Worm (Caenorhabditis elegans) whole organism, L2 larva: ENCODE measurements around the gene col-137.

Experiments used
- alr-1 ChIP-seq: fragments of 150-350 bp; optimal IDR thresholded peaks from 2 replicates; lab custom pipeline; 2014; ENCODE audit warnings: missing biosample characterization, missing genetic modification characterization
- ceh-82 ChIP-seq: fragments of 150-350 bp; optimal IDR thresholded peaks from 2 replicates; lab custom pipeline; 2014; ENCODE audit warnings: missing biosample characterization, missing genetic modification characterization
- dmd-4 ChIP-seq: sonication (generic microtip); optimal IDR thresholded peaks from 2 replicates; lab custom pipeline; 2017; ENCODE audit warnings: missing biosample characterization, missing genetic modification characterization
- gmeb-1 ChIP-seq: fragments of 150-350 bp; optimal IDR thresholded peaks from 2 replicates; lab custom pipeline; 2014; ENCODE audit warnings: missing biosample characterization, missing genetic modification characterization
- lin-13 ChIP-seq: fragments of 150-350 bp; optimal IDR thresholded peaks from 2 replicates; lab custom pipeline; 2014; ENCODE audit warnings: missing biosample characterization, missing genetic modification reagents, missing genetic modification characterization
- lin-39 ChIP-seq: fragments of 150-350 bp; optimal IDR thresholded peaks from 2 replicates; lab custom pipeline; 2014; ENCODE audit warnings: missing biosample characterization, missing genetic modification reagents, missing genetic modification characterization
- lsy-2 ChIP-seq, 2 experiments: fragments of 150-350 bp in 1 of 2; sonication (generic microtip) in 1 of 2; optimal IDR thresholded peaks; 2 replicates each; lab custom pipeline; 2014 to 2017; ENCODE audit warnings: missing biosample characterization in 2 of 2, missing genetic modification characterization in 2 of 2
- mdl-1 ChIP-seq, 2 experiments: fragments of 150-350 bp in 1 of 2; sonication (generic microtip) in 1 of 2; optimal IDR thresholded peaks; 2 replicates each; lab custom pipeline; 2017; ENCODE audit warnings: missing biosample characterization in 2 of 2, missing genetic modification characterization in 2 of 2
- nhr-10 ChIP-seq: sonication (generic microtip); optimal IDR thresholded peaks from 2 replicates; lab custom pipeline; 2017; ENCODE audit warnings: missing biosample characterization, missing genetic modification characterization
- nhr-11 ChIP-seq: fragments of 150-350 bp; optimal IDR thresholded peaks from 2 replicates; lab custom pipeline; 2014; ENCODE audit warnings: missing biosample characterization, missing genetic modification characterization
- nhr-21 ChIP-seq: fragments of 150-350 bp; optimal IDR thresholded peaks from 2 replicates; lab custom pipeline; 2014; ENCODE audit warnings: missing biosample characterization, missing genetic modification characterization
- nhr-23 ChIP-seq: fragments of 150-350 bp; optimal IDR thresholded peaks from 2 replicates; lab custom pipeline; 2014; ENCODE audit warnings: missing biosample characterization, missing genetic modification reagents, missing genetic modification characterization
- nhr-25 ChIP-seq: fragments of 150-350 bp; sonication (generic microtip); optimal IDR thresholded peaks from 3 replicates; lab custom pipeline; 2014; ENCODE audit warnings: missing biosample characterization, missing genetic modification characterization

col-137 gene

DNA sequence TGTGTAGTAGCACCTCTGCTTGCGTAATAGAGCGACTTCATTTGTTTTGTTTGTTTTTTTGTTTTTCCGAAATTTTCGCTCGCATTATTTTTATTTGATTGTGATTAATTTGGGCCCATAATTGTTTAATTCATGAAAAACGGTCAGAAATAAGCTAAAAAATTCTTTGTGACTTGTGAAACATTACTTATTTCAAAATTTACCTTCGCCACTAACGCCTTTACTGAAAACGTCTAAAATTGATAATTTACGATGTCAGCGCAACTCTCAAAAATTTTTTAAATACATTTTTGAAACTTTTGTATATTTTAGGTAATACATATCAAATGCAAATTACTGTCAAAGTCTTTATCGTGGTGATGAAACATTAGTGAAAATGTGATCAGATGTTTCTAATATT, 41.6 kb downstream of the col-137 start:
- TF ChIP-seq alr-1 (tag; lab: Kevin White, UChicago): no peak
- no peak for TF ChIP-seq nhr-25 (tag; lab: Kevin White, UChicago)
- no peak for TF ChIP-seq lin-13 (GFP tag; lab: Kevin White, UChicago)
- no peak for TF ChIP-seq gmeb-1 (tag; lab: Kevin White, UChicago)
- TF ChIP-seq dmd-4: no peak
- no peak for TF ChIP-seq nhr-21 (tag; lab: Kevin White, UChicago)
- no peak for TF ChIP-seq ceh-82 (tag; lab: Kevin White, UChicago)
- TF ChIP-seq lin-39: no peak
- no peak for TF ChIP-seq nhr-11 (tag; lab: Kevin White, UChicago)
- TF ChIP-seq mdl-1 (tag; optimal IDR thresholded peaks at IDR 0.05; lab: Kevin White, UChicago): no peak
- TF ChIP-seq lsy-2 (tag; optimal IDR thresholded peaks at IDR 0.05; lab: Kevin White, UChicago): no peak
- TF ChIP-seq nhr-10 (tag; lab: Kevin White, UChicago): no peak
- no peak for TF ChIP-seq nhr-23
